Worm (Caenorhabditis elegans) whole organism, late embryonic: ENCODE data around the gene pcf-11.

Experiments
- F13H6.1 ChIP-seq: sonication (generic microtip); optimal IDR thresholded peaks from 2 replicates; lab custom pipeline; 2016; ENCODE audit warnings: missing genetic modification characterization, missing compliant biosample characterization
- K02D7.2 ChIP-seq: sonication (generic microtip); optimal IDR thresholded peaks from 2 replicates; lab custom pipeline; 2017; ENCODE audit warnings: mild to moderate bottlenecking, missing genetic modification characterization, missing compliant biosample characterization
- K09A11.1 ChIP-seq: sonication (generic microtip); optimal IDR thresholded peaks from 2 replicates; lab custom pipeline; 2017; ENCODE audit warnings: antibody characterized with exemption, mild to moderate bottlenecking, missing genetic modification characterization, missing compliant biosample characterization; ENCODE audit not compliant: insufficient read depth
- ahr-1 ChIP-seq: sonication (generic microtip); optimal IDR thresholded peaks from 2 replicates; lab custom pipeline; 2016; ENCODE audit warnings: missing genetic modification characterization, missing compliant biosample characterization
- ceh-18 ChIP-seq: sonication (generic microtip); optimal IDR thresholded peaks from 2 replicates; lab custom pipeline; 2016; ENCODE audit warnings: missing genetic modification characterization, missing compliant biosample characterization
- ceh-2 ChIP-seq: sonication (generic microtip); optimal IDR thresholded peaks from 2 replicates; lab custom pipeline; 2016; ENCODE audit warnings: missing genotype, missing genetic modification characterization, missing compliant biosample characterization
- ceh-24 ChIP-seq: sonication (generic microtip); optimal IDR thresholded peaks from 2 replicates; lab custom pipeline; 2016; ENCODE audit warnings: mild to moderate bottlenecking, missing genetic modification characterization, missing compliant biosample characterization
- ceh-31 ChIP-seq: sonication (generic microtip); optimal IDR thresholded peaks from 2 replicates; lab custom pipeline; 2016; ENCODE audit warnings: missing genetic modification characterization, missing compliant biosample characterization
- ceh-45 ChIP-seq: fragments of 200-800 bp; sonication (Bioruptor generic); IDR thresholded peaks from 2 replicates; pipeline ENCODE4 v1.3.6; 2022; ENCODE audit warnings: missing genetic modification reagents, missing genetic modification characterization, missing compliant biosample characterization
- ceh-48 ChIP-seq: sonication (generic microtip); optimal IDR thresholded peaks from 2 replicates; lab custom pipeline; 2016; ENCODE audit warnings: missing genetic modification characterization, inconsistent platforms, missing compliant biosample characterization
- ceh-9 ChIP-seq: sonication (generic microtip); optimal IDR thresholded peaks from 2 replicates; lab custom pipeline; 2016; ENCODE audit warnings: mild to moderate bottlenecking, missing genetic modification characterization, inconsistent platforms, missing compliant biosample characterization
- che-1 ChIP-seq: sonication (generic microtip); optimal IDR thresholded peaks from 2 replicates; lab custom pipeline; 2016; ENCODE audit warnings: mild to moderate bottlenecking, missing genetic modification characterization, missing compliant biosample characterization
- dve-1 ChIP-seq: sonication (generic microtip); optimal IDR thresholded peaks from 2 replicates; lab custom pipeline; 2017; ENCODE audit warnings: antibody characterized with exemption, mild to moderate bottlenecking, missing genetic modification characterization, missing compliant biosample characterization
- elt-2 ChIP-seq: sonication (generic microtip); optimal IDR thresholded peaks from 2 replicates; lab custom pipeline; 2016; ENCODE audit warnings: missing genetic modification reagents, missing genetic modification characterization, missing compliant biosample characterization
- elt-4 ChIP-seq: sonication (generic microtip); optimal IDR thresholded peaks from 2 replicates; lab custom pipeline; 2016; ENCODE audit warnings: missing genetic modification characterization, missing compliant biosample characterization
- ets-4 ChIP-seq: sonication (generic microtip); optimal IDR thresholded peaks from 2 replicates; lab custom pipeline; 2016; ENCODE audit warnings: missing genetic modification characterization, missing compliant biosample characterization
- fax-1 ChIP-seq: sonication (generic microtip); optimal IDR thresholded peaks from 2 replicates; lab custom pipeline; 2016; ENCODE audit warnings: missing genotype, missing genetic modification characterization, missing compliant biosample characterization
- fkh-6 ChIP-seq: sonication (generic microtip); optimal IDR thresholded peaks from 2 replicates; lab custom pipeline; 2016; ENCODE audit warnings: missing genetic modification characterization, missing compliant biosample characterization
- gmeb-2 ChIP-seq: sonication (generic microtip); optimal IDR thresholded peaks from 2 replicates; lab custom pipeline; 2016; ENCODE audit warnings: missing genetic modification characterization, inconsistent platforms, missing compliant biosample characterization
- hlh-13 ChIP-seq: fragments of 200-800 bp; sonication (Bioruptor generic); optimal IDR thresholded peaks from 2 replicates; lab custom pipeline; 2018; ENCODE audit warnings: mild to moderate bottlenecking, missing genetic modification characterization, missing compliant biosample characterization
- hlh-15 ChIP-seq: sonication (generic microtip); optimal IDR thresholded peaks from 2 replicates; lab custom pipeline; 2016; ENCODE audit warnings: missing genetic modification characterization, missing compliant biosample characterization
- hlh-30 ChIP-seq: sonication (generic microtip); optimal IDR thresholded peaks from 2 replicates; lab custom pipeline; 2017; ENCODE audit warnings: antibody characterized with exemption, missing genetic modification characterization, missing compliant biosample characterization; ENCODE audit not compliant: insufficient read depth
- hlh-6 ChIP-seq: sonication (generic microtip); optimal IDR thresholded peaks from 2 replicates; lab custom pipeline; 2016; ENCODE audit warnings: missing genotype, missing genetic modification characterization, missing compliant biosample characterization
- lim-6 ChIP-seq: sonication (generic microtip); optimal IDR thresholded peaks from 2 replicates; lab custom pipeline; 2016; ENCODE audit warnings: missing genetic modification characterization, missing compliant biosample characterization
- lin-11 ChIP-seq: fragments of 200-800 bp; sonication (Bioruptor generic); optimal IDR thresholded peaks from 2 replicates; lab custom pipeline; 2018; ENCODE audit warnings: mild to moderate bottlenecking, missing genetic modification characterization, missing compliant biosample characterization
- madf-2 ChIP-seq: sonication (generic microtip); optimal IDR thresholded peaks from 2 replicates; lab custom pipeline; 2017; ENCODE audit warnings: missing genetic modification characterization, missing compliant biosample characterization
- mec-3 ChIP-seq: sonication (generic microtip); optimal IDR thresholded peaks from 2 replicates; lab custom pipeline; 2016; ENCODE audit warnings: borderline replicate concordance, missing genetic modification characterization, missing compliant biosample characterization
- nhr-232 ChIP-seq: sonication (generic microtip); optimal IDR thresholded peaks from 2 replicates; lab custom pipeline; 2016; ENCODE audit warnings: missing genetic modification characterization, missing compliant biosample characterization
- npax-4 ChIP-seq: sonication (generic microtip); optimal IDR thresholded peaks from 2 replicates; lab custom pipeline; 2016; ENCODE audit warnings: missing genetic modification characterization, missing compliant biosample characterization
- pha-2 ChIP-seq: sonication (generic microtip); optimal IDR thresholded peaks from 2 replicates; lab custom pipeline; 2017; ENCODE audit warnings: mild to moderate bottlenecking, missing genetic modification characterization, missing compliant biosample characterization
- pqm-1 ChIP-seq: sonication (generic microtip); optimal IDR thresholded peaks from 2 replicates; lab custom pipeline; 2016; ENCODE audit warnings: missing genetic modification characterization, missing compliant biosample characterization
- pros-1 ChIP-seq: fragments of 150-350 bp; optimal IDR thresholded peaks from 2 replicates; lab custom pipeline; 2014; ENCODE audit warnings: missing biosample characterization, missing genetic modification reagents, missing genetic modification characterization
- rnt-1 ChIP-seq: sonication (generic microtip); optimal IDR thresholded peaks from 2 replicates; lab custom pipeline; 2016; ENCODE audit warnings: missing genetic modification characterization, missing compliant biosample characterization
- sdc-2 ChIP-seq: sonication (generic microtip); optimal IDR thresholded peaks from 2 replicates; lab custom pipeline; 2016; ENCODE audit warnings: missing genotype, missing genetic modification characterization, missing compliant biosample characterization
- sox-2 ChIP-seq: fragments of 200-800 bp; sonication (Bioruptor generic); IDR thresholded peaks from 2 replicates; pipeline ENCODE4 v1.3.6; 2022; ENCODE audit warnings: missing genetic modification reagents, missing genetic modification characterization, missing compliant biosample characterization
- tbx-2 ChIP-seq: sonication (generic microtip); optimal IDR thresholded peaks from 2 replicates; lab custom pipeline; 2016; ENCODE audit warnings: missing genetic modification characterization, missing compliant biosample characterization
- tbx-7 ChIP-seq: sonication (generic microtip); optimal IDR thresholded peaks from 2 replicates; lab custom pipeline; 2016; ENCODE audit warnings: missing genotype, missing genetic modification characterization, missing compliant biosample characterization
- ttx-3 ChIP-seq: sonication (generic microtip); optimal IDR thresholded peaks from 2 replicates; lab custom pipeline; 2016; ENCODE audit warnings: missing genetic modification reagents, missing genetic modification characterization, missing compliant biosample characterization
- unc-42 ChIP-seq: sonication (generic microtip); optimal IDR thresholded peaks from 2 replicates; lab custom pipeline; 2016; ENCODE audit warnings: missing genotype, missing genetic modification characterization, missing compliant biosample characterization
- zip-5 ChIP-seq: sonication (generic microtip); optimal IDR thresholded peaks from 2 replicates; lab custom pipeline; 2016; ENCODE audit warnings: missing genetic modification characterization, missing compliant biosample characterization

pcf-11 gene

DNA sequence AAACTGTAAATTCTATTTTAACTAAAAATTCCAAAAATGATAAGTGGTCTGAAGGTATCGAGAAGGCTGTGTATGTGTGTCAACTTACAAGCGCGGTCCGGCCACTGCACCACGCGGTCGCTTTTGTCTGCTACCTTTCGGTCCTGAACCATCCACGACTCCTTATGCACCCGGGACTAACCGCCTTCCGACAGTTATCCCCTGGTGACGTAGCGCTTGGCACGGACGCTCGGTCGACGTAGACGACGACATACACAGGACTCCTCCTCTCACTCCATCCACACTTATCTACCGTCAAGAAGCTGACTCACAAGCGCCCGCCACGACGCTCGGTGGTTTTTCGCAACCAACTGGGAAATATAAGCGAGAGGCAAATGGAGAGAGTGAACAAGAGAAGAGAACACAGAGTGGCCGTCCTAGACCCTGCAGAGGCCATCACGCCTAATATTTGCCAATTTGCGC, 6.7 kb downstream of the pcf-11 start (continued):
- TF ChIP-seq ceh-24 (tag; lab: Kevin White, UChicago) (peak; percentile 87), tbx-2 (tag; lab: Kevin White, UChicago) (peak; percentile 91), dve-1 (tag; lab: Kevin White, UChicago) (peak; percentile 84), K02D7.2 (tag; lab: Kevin White, UChicago) (peak; percentile 86), ceh-45 (peak; percentile 87), tbx-7 (tag; lab: Kevin White, UChicago) (peak; percentile 55), ahr-1 (tag; lab: Kevin White, UChicago) (peak; percentile 11), fax-1 (peak; percentile 81), mec-3 (tag; lab: Kevin White, UChicago) (peak; percentile 51), ceh-48 (tag; lab: Kevin White, UChicago) (peak; percentile 67), madf-2 (tag; lab: Kevin White, UChicago) (peak; percentile 50), ets-4 (tag; lab: Kevin White, UChicago) (peak; percentile 97), hlh-15 (peak; percentile 54), sox-2 (GFP tag; lab: Robert Waterston, UW) (peak; percentile 65), ceh-18 (tag; lab: Kevin White, UChicago) (peak; percentile 92), hlh-13 (GFP tag; lab: Kevin White, UChicago) (peak; percentile 78), gmeb-2 (tag; lab: Kevin White, UChicago) (peak; percentile 67), npax-4 (tag; lab: Kevin White, UChicago) (peak; percentile 57), ttx-3 (tag; lab: Kevin White, UChicago) (peak; percentile 81), K09A11.1 (peak; percentile 39), ceh-2 (tag; lab: Kevin White, UChicago) (peak; percentile 72), che-1 (tag; lab: Kevin White, UChicago) (peak; percentile 85), ceh-31 (tag; lab: Kevin White, UChicago) (peak; percentile 81), hlh-6 (tag; lab: Kevin White, UChicago) (peak; percentile 91), fkh-6 (tag; lab: Kevin White, UChicago) (peak; percentile 88), sdc-2 (tag; lab: Kevin White, UChicago) (peak; percentile 82), rnt-1 (peak; percentile 83), lim-6 (tag; lab: Kevin White, UChicago) (peak; percentile 45), pqm-1 (peak; percentile 60), elt-4 (tag; lab: Kevin White, UChicago) (peak; percentile 76), unc-42 (peak; percentile 69), pha-2 (tag; lab: Kevin White, UChicago) (peak; percentile 86), zip-5 (tag; lab: Kevin White, UChicago) (peak; percentile 54)

- TF ChIP-seq hlh-30 = no peak
- TF ChIP-seq sdc-2 (tag; lab: Kevin White, UChicago) = no peak
- TF ChIP-seq hlh-13 (GFP tag; lab: Kevin White, UChicago) = no peak
- TF ChIP-seq ets-4 (tag; lab: Kevin White, UChicago) = no peak
- TF ChIP-seq ceh-9 (tag; lab: Kevin White, UChicago) = no peak
- no peak for TF ChIP-seq elt-2 (tag; lab: Kevin White, UChicago)
- TF ChIP-seq fax-1 = no peak
- no peak for TF ChIP-seq ceh-45
- TF ChIP-seq dve-1 (tag; lab: Kevin White, UChicago) = no peak
- no peak for TF ChIP-seq pros-1 (tag; lab: Kevin White, UChicago)
- no peak for TF ChIP-seq npax-4 (tag; lab: Kevin White, UChicago)
- TF ChIP-seq hlh-6 (tag; lab: Kevin White, UChicago) = no peak
- no peak for TF ChIP-seq ceh-2 (tag; lab: Kevin White, UChicago)
- no peak for TF ChIP-seq ceh-31 (tag; lab: Kevin White, UChicago)
- TF ChIP-seq sox-2 (GFP tag; lab: Robert Waterston, UW) = no peak
- TF ChIP-seq F13H6.1 (tag; lab: Kevin White, UChicago) = no peak
- no peak for TF ChIP-seq nhr-232 (tag; lab: Kevin White, UChicago)
- TF ChIP-seq fkh-6 (tag; lab: Kevin White, UChicago) = no peak
- no peak for TF ChIP-seq pha-2 (tag; lab: Kevin White, UChicago)
- TF ChIP-seq lin-11 (tag; lab: Kevin White, UChicago) = no peak
Observed at ce11 chrIII:5036158-5036557, 11.4 kb downstream of the pcf-11 start, which contains the start of gene C45G9.6. TSS of gene C45G9.6 (plus strand) at chrIII:5036458.
